Fruit fly (Drosophila melanogaster) whole organism, larva: ENCODE measurements around the gene Eig71Eg.

ENCODE experiments used
- noc ChIP-seq: fragments of 200-800 bp; sonication (Bioruptor generic); optimal IDR thresholded peaks from 3 replicates; lab custom pipeline; 2019; ENCODE audit warnings: missing biosample characterization, mild to moderate bottlenecking, missing genetic modification characterization, moderate library complexity

Gene Eig71Eg

dm6 chr3L:15697916-15698315 is 40.5 kb downstream of the Eig71Eg start:
- no peak for TF ChIP-seq noc (tag; lab: Kevin White, UChicago)

- TF ChIP-seq noc (tag; lab: Kevin White, UChicago) = no peak
Observed at dm6 chr3L:15699626-15700337, 42.4 kb downstream of the Eig71Eg start, which contains the start of gene comm2. Gene comm2 (minus strand): TSS chr3L:15699850.

- no peak for TF ChIP-seq noc (tag; lab: Kevin White, UChicago)
Observed at dm6 chr3L:15700338-15700966, 43.0 kb downstream of the Eig71Eg start.

dm6 chr3L:15702191-15702590 is 44.8 kb downstream of the Eig71Eg start:
- no peak for TF ChIP-seq noc (tag; lab: Kevin White, UChicago)

dm6 chr3L:15703330-15704119 is 46.1 kb downstream of the Eig71Eg start:
- TF ChIP-seq noc (tag; lab: Kevin White, UChicago) = no peak

dm6 chr3L:15704250-15704985 is 47.0 kb downstream of the Eig71Eg start:
- no peak for TF ChIP-seq noc (tag; lab: Kevin White, UChicago)

dm6 chr3L:15706199-15706598 is 48.8 kb downstream of the Eig71Eg start:
- no peak for TF ChIP-seq noc (tag; lab: Kevin White, UChicago)
